Worm (Caenorhabditis elegans) whole organism, L1 larva: Measurements from ENCODE around the gene D1044.7.

Experiments
- C04F5.9 ChIP-seq: sonication (generic microtip); optimal IDR thresholded peaks from 2 replicates; lab custom pipeline; 2016; ENCODE audit warnings: missing genetic modification characterization, missing compliant biosample characterization
- aha-1 ChIP-seq: fragments of 150-350 bp; optimal IDR thresholded peaks from 2 replicates; lab custom pipeline; 2014; ENCODE audit warnings: missing biosample characterization, missing genetic modification characterization
- blmp-1 ChIP-seq: fragments of 150-350 bp; optimal IDR thresholded peaks from 2 replicates; lab custom pipeline; 2014; ENCODE audit warnings: missing biosample characterization, missing genetic modification characterization
- ceh-63 ChIP-seq: fragments of 200-800 bp; sonication (Bioruptor generic); optimal IDR thresholded peaks from 2 replicates; lab custom pipeline; 2018; ENCODE audit warnings: mild to moderate bottlenecking, missing genetic modification characterization, missing compliant biosample characterization
- ceh-8 ChIP-seq: fragments of 200-800 bp; sonication (Bioruptor generic); optimal IDR thresholded peaks from 2 replicates; lab custom pipeline; 2018; ENCODE audit warnings: mild to moderate bottlenecking, missing genetic modification characterization, moderate library complexity, missing compliant biosample characterization
- ceh-82 ChIP-seq, 3 experiments: fragments of 150-350 bp in 1 of 3; sonication (generic microtip) in 2 of 3; optimal IDR thresholded peaks; 2 replicates each; lab custom pipeline; 2014 to 2017; ENCODE audit warnings: missing biosample characterization in 3 of 3, missing genetic modification characterization in 3 of 3
- ceh-90 ChIP-seq: sonication (generic microtip); optimal IDR thresholded peaks from 2 replicates; lab custom pipeline; 2016; ENCODE audit warnings: missing genetic modification characterization, missing compliant biosample characterization
- dpl-1 ChIP-seq, 3 experiments: fragments of 150-350 bp in 2 of 3; sonication (generic microtip) in 1 of 3; optimal IDR thresholded peaks; 2 replicates each; lab custom pipeline; 2014 to 2017; ENCODE audit warnings: missing biosample characterization in 3 of 3, missing genetic modification characterization in 3 of 3, missing genetic modification reagents in 3 of 3
- efl-1 ChIP-seq, 4 experiments: fragments of 150-350 bp; optimal IDR thresholded peaks in 3 of 4; peaks in 1 of 4; 1 replicate in 1 of 4; 2 replicates in 3 of 4; lab custom pipeline; 2014; ENCODE audit warnings: missing biosample characterization in 2 of 4, missing genetic modification characterization in 2 of 4, missing genetic modification reagents in 2 of 4
- egl-13 ChIP-seq: sonication (generic microtip); optimal IDR thresholded peaks from 2 replicates; lab custom pipeline; 2016; ENCODE audit warnings: missing genotype, missing genetic modification reagents, missing genetic modification characterization, missing compliant biosample characterization
- egl-27 ChIP-seq, 2 experiments: fragments of 150-350 bp in 1 of 2; sonication (generic microtip); optimal IDR thresholded peaks; 3 replicates each; lab custom pipeline; 2017 to 2018; ENCODE audit warnings: missing biosample characterization in 2 of 2, missing genetic modification characterization in 2 of 2, missing genetic modification reagents in 2 of 2
- elt-2 ChIP-seq: sonication (generic microtip); optimal IDR thresholded peaks from 2 replicates; lab custom pipeline; 2016; ENCODE audit warnings: missing genetic modification characterization, mild to moderate bottlenecking, inconsistent platforms, missing compliant biosample characterization, missing genetic modification reagents
- ets-5 ChIP-seq: fragments of 200-800 bp; sonication (Bioruptor generic); IDR thresholded peaks from 2 replicates; pipeline ENCODE4 v1.3.6; 2022; ENCODE audit warnings: missing genetic modification characterization, missing compliant biosample characterization
- fkh-4 ChIP-seq: sonication (generic microtip); optimal IDR thresholded peaks from 2 replicates; lab custom pipeline; 2016; ENCODE audit warnings: missing compliant biosample characterization, missing genetic modification characterization, borderline replicate concordance
- fkh-8 ChIP-seq: sonication (generic microtip); optimal IDR thresholded peaks from 2 replicates; lab custom pipeline; 2016; ENCODE audit warnings: mild to moderate bottlenecking, missing genetic modification characterization, missing compliant biosample characterization
- grh-1 ChIP-seq: fragments of 200-800 bp; sonication (Bioruptor generic); IDR thresholded peaks from 2 replicates; pipeline ENCODE4 v1.3.6; 2022; ENCODE audit warnings: missing genetic modification reagents, missing genetic modification characterization, missing compliant biosample characterization
- hlh-17 ChIP-seq: fragments of 200-800 bp; sonication (Bioruptor generic); optimal IDR thresholded peaks from 2 replicates; lab custom pipeline; 2018; ENCODE audit warnings: missing genetic modification characterization, mild to moderate bottlenecking, missing compliant biosample characterization, moderate library complexity, borderline replicate concordance
- jun-1 ChIP-seq: fragments of 150-350 bp; optimal IDR thresholded peaks from 2 replicates; lab custom pipeline; 2014; ENCODE audit warnings: missing biosample characterization, missing genetic modification reagents, missing genetic modification characterization
- lin-14 ChIP-seq: fragments of 200-800 bp; sonication (Bioruptor generic); optimal IDR thresholded peaks from 2 replicates; lab custom pipeline; 2018; ENCODE audit warnings: mild to moderate bottlenecking, missing genetic modification characterization, moderate library complexity, missing compliant biosample characterization
- lir-3 ChIP-seq: sonication (generic microtip); optimal IDR thresholded peaks from 2 replicates; lab custom pipeline; 2016; ENCODE audit warnings: mild to moderate bottlenecking, missing genetic modification characterization, moderate library complexity, missing compliant biosample characterization; ENCODE audit not compliant: poor library complexity
- lsy-2 ChIP-seq, 2 experiments: fragments of 150-350 bp; optimal IDR thresholded peaks; 2 replicates each; lab custom pipeline; 2014; ENCODE audit warnings: missing biosample characterization in 2 of 2, missing genetic modification characterization in 2 of 2
- nhr-11 ChIP-seq: fragments of 150-350 bp; optimal IDR thresholded peaks from 2 replicates; lab custom pipeline; 2014; ENCODE audit warnings: missing biosample characterization, missing genetic modification characterization
- nhr-12 ChIP-seq: sonication (generic microtip); optimal IDR thresholded peaks from 2 replicates; lab custom pipeline; 2017; ENCODE audit warnings: missing biosample characterization, missing genetic modification characterization
- nhr-19 ChIP-seq: fragments of 200-800 bp; sonication (Bioruptor generic); conservative IDR thresholded peaks from 2 replicates; pipeline ENCODE4 v1.3.6; 2022; ENCODE audit warnings: missing genetic modification characterization, missing compliant biosample characterization
- nhr-77 ChIP-seq: fragments of 150-350 bp; optimal IDR thresholded peaks from 2 replicates; lab custom pipeline; 2014; ENCODE audit warnings: missing biosample characterization, missing genetic modification characterization
- pax-3 ChIP-seq: fragments of 200-800 bp; sonication (Bioruptor generic); optimal IDR thresholded peaks from 2 replicates; lab custom pipeline; 2018; ENCODE audit warnings: mild to moderate bottlenecking, missing genetic modification characterization, moderate library complexity, missing compliant biosample characterization
- rnt-1 ChIP-seq: sonication (generic microtip); optimal IDR thresholded peaks from 2 replicates; lab custom pipeline; 2016; ENCODE audit warnings: mild to moderate bottlenecking, missing genetic modification characterization, moderate library complexity, missing compliant biosample characterization
- skn-1 ChIP-seq: fragments of 150-350 bp; optimal IDR thresholded peaks from 2 replicates; lab custom pipeline; 2014; ENCODE audit warnings: missing biosample characterization, missing genetic modification characterization
- sox-4 ChIP-seq: sonication (generic microtip); optimal IDR thresholded peaks from 2 replicates; lab custom pipeline; 2016; ENCODE audit warnings: missing genetic modification characterization, missing compliant biosample characterization
- sup-37 ChIP-seq: fragments of 200-800 bp; sonication (Bioruptor generic); optimal IDR thresholded peaks from 2 replicates; lab custom pipeline; 2018; ENCODE audit warnings: mild to moderate bottlenecking, missing genetic modification characterization, missing compliant biosample characterization
- tbx-2 ChIP-seq: sonication (generic microtip); optimal IDR thresholded peaks from 2 replicates; lab custom pipeline; 2016; ENCODE audit warnings: missing genetic modification characterization, missing compliant biosample characterization
- unc-30 ChIP-seq: sonication (generic microtip); optimal IDR thresholded peaks from 2 replicates; lab custom pipeline; 2017; ENCODE audit warnings: missing biosample characterization, missing genetic modification characterization
- vab-15 ChIP-seq: sonication (generic microtip); optimal IDR thresholded peaks from 2 replicates; lab custom pipeline; 2017; ENCODE audit warnings: missing genotype, mild to moderate bottlenecking, missing genetic modification characterization, missing compliant biosample characterization
- zip-4 ChIP-seq: fragments of 200-800 bp; sonication (Bioruptor generic); optimal IDR thresholded peaks from 2 replicates; lab custom pipeline; 2018; ENCODE audit warnings: mild to moderate bottlenecking, missing genetic modification characterization, moderate library complexity, missing compliant biosample characterization
- ztf-4 ChIP-seq: fragments of 150-350 bp; optimal IDR thresholded peaks from 2 replicates; lab custom pipeline; 2014; ENCODE audit warnings: missing biosample characterization, missing genetic modification characterization

The D1044.7 gene

ce11 chrIII:5543050-5543449 lies 34.5 kb upstream of the D1044.7 start, which contains the start of gene D1044.6:
TSS of gene D1044.6 (minus strand) at chrIII:5543177.
- TF ChIP-seq vab-15 (tag; lab: Kevin White, UChicago) (no peak), egl-27 (tag; optimal IDR thresholded peaks at IDR 0.05; lab: Kevin White, UChicago) (no peak), egl-13 (tag; lab: Kevin White, UChicago) (no peak), pax-3 (tag; lab: Kevin White, UChicago) (no peak), skn-1 (no peak), grh-1 (no peak), efl-1 (optimal IDR thresholded peaks at IDR 0.05; lab: Kevin White, UChicago) (no peak), efl-1 (GFP tag; optimal IDR thresholded peaks at IDR 0.05 in 1 of 2; lab: Kevin White, UChicago) (no peak), ceh-90 (tag; lab: Kevin White, UChicago) (no peak), C04F5.9 (no peak), tbx-2 (tag; lab: Kevin White, UChicago) (no peak), jun-1 (tag; lab: Kevin White, UChicago) (no peak), nhr-12 (tag; lab: Kevin White, UChicago) (no peak), nhr-77 (tag; lab: Kevin White, UChicago) (no peak), unc-30 (tag; lab: Kevin White, UChicago) (no peak), lir-3 (no peak), ets-5 (no peak)

- TF ChIP-seq dpl-1 (GFP tag; optimal IDR thresholded peaks at IDR 0.05; lab: Kevin White, UChicago) = peak in 2 of 3 experiments; percentile 5 to 7
- no peak for TF ChIP-seq hlh-17 (GFP tag; lab: Kevin White, UChicago)
- no peak for TF ChIP-seq fkh-8 (tag; lab: Kevin White, UChicago)
- TF ChIP-seq blmp-1 (tag; lab: Kevin White, UChicago) = peak; percentile 24
- TF ChIP-seq, all 84 proteins: peak for 2
Measured at ce11 chrIII:5541777-5542176, 33.2 kb upstream of the D1044.7 start.

ce11 chrIII:5525973-5526372 lies 17.4 kb upstream of the D1044.7 start, which contains the start of gene dex-1:
TSS of gene dex-1 (plus strand) at chrIII:5526104.
- no peak for TF ChIP-seq sup-37 (GFP tag; lab: Kevin White, UChicago)
- TF ChIP-seq lin-14 (GFP tag; lab: Kevin White, UChicago) = no peak
- TF ChIP-seq sox-4 (tag; lab: Kevin White, UChicago) = no peak
- no peak for TF ChIP-seq nhr-77 (tag; lab: Kevin White, UChicago)
- no peak for TF ChIP-seq fkh-4 (tag; lab: Kevin White, UChicago)
- no peak for TF ChIP-seq zip-4 (GFP tag; lab: Kevin White, UChicago)
- TF ChIP-seq rnt-1 (tag; lab: Kevin White, UChicago) = no peak
- TF ChIP-seq nhr-11 = no peak
- no peak for TF ChIP-seq ceh-8
- TF ChIP-seq elt-2 (tag; lab: Kevin White, UChicago) = no peak
- TF ChIP-seq egl-27 (tag; optimal IDR thresholded peaks at IDR 0.05; lab: Kevin White, UChicago) = no peak
- no peak for TF ChIP-seq jun-1 (tag; lab: Kevin White, UChicago)
- no peak for TF ChIP-seq ceh-82 (tag; optimal IDR thresholded peaks at IDR 0.05; lab: Kevin White, UChicago)
- no peak for TF ChIP-seq nhr-19 (GFP tag; lab: Robert Waterston, UW)
- TF ChIP-seq lsy-2 (tag; optimal IDR thresholded peaks at IDR 0.05; lab: Kevin White, UChicago) = no peak

- TF ChIP-seq ztf-4 (tag; lab: Kevin White, UChicago) (no peak), blmp-1 (tag; lab: Kevin White, UChicago) (no peak)
Measured at ce11 chrIII:5521930-5522329, 13.4 kb upstream of the D1044.7 start, which contains the start of gene D1044.4. TSS of gene D1044.4 (minus strand) at chrIII:5522030.

ce11 chrIII:5517423-5517822 lies 8.9 kb upstream of the D1044.7 start, which contains the start of gene nekl-4:
TSS of gene nekl-4 (minus strand) at chrIII:5517523.
- TF ChIP-seq aha-1 (tag; lab: Kevin White, UChicago) = no peak
- TF ChIP-seq tbx-2 (tag; lab: Kevin White, UChicago) = no peak
- no peak for TF ChIP-seq lsy-2 (tag; optimal IDR thresholded peaks at IDR 0.05; lab: Kevin White, UChicago)
- TF ChIP-seq ceh-63 (GFP tag; lab: Kevin White, UChicago) = no peak
- peak; percentile 78 for TF ChIP-seq fkh-8 (tag; lab: Kevin White, UChicago)
